Fruit fly (Drosophila melanogaster) S2 (cell line): ENCODE data around the gene eIF2Bbeta.

Experiments used
- CG8478 ChIP-seq: fragments of >200 bp; optimal IDR thresholded peaks from 2 replicates; lab custom pipeline; 2018
- CTCF ChIP-seq, 2 experiments: fragments of >200 bp; optimal IDR thresholded peaks; 2 replicates each; lab custom pipeline; 2018

The eIF2Bbeta gene

DNA sequence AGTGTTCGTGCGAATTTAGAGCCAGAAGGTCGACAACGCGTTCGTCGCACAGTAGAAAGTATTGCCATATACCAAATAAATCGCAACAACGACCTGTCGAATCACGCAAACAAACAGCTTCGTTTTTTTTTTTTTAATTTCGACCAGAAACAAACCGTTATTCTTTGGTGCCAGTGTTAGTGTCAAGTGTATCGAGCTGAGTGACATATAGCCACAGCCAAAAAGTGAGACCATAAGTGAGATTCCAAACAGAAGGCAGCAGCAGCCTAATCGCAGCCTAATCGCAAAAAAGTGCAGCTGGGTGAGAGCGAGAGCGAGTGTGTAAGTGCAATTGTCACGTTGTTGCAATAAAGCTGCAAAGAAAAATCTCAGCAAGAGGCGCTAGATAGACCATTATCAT is 18.8 kb upstream of the eIF2Bbeta start, which contains the start of gene per:
Gene per (plus strand): TSS at position 1 of the 400 bp plus-strand sequence.
- TF ChIP-seq CG8478 (lab: Kevin White, UChicago) (no peak), CTCF (optimal IDR thresholded peaks at IDR 0.05; lab: Kevin White, UChicago) (no peak)

DNA sequence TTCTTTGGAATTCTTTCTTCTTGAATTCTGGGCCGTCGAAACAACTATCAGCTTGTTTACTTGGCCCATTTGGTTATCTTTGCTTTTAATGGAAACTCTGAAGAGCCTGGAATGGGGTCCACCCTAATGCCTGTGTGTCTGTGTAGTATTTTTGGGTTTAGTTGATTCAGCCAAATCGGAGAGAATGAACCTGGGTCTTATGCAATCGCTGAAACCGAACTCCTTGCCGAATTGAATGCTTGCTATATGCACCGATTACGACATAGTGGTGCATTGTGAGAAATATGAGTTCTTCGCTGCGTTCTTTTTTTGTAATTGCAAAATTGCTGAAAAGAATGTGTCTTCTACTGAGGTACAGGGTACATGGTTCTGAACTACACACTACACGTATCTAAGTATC is 17.4 kb upstream of the eIF2Bbeta start:
- no peak for TF ChIP-seq CG8478 (lab: Kevin White, UChicago)
- no peak for TF ChIP-seq CTCF (optimal IDR thresholded peaks at IDR 0.05; lab: Kevin White, UChicago)

dm6 chrX:2690376-2690775 is 14.0 kb upstream of the eIF2Bbeta start:
- TF ChIP-seq CTCF (optimal IDR thresholded peaks at IDR 0.05; lab: Kevin White, UChicago) (no peak), CG8478 (lab: Kevin White, UChicago) (no peak)

- no peak for TF ChIP-seq CG8478 (lab: Kevin White, UChicago)
- TF ChIP-seq CTCF (optimal IDR thresholded peaks at IDR 0.05; lab: Kevin White, UChicago) = no peak
Observed at dm6 chrX:2693786-2694185, 10.6 kb upstream of the eIF2Bbeta start, which contains the start of gene dyw. TSS of gene dyw (minus strand) at chrX:2693886.

DNA sequence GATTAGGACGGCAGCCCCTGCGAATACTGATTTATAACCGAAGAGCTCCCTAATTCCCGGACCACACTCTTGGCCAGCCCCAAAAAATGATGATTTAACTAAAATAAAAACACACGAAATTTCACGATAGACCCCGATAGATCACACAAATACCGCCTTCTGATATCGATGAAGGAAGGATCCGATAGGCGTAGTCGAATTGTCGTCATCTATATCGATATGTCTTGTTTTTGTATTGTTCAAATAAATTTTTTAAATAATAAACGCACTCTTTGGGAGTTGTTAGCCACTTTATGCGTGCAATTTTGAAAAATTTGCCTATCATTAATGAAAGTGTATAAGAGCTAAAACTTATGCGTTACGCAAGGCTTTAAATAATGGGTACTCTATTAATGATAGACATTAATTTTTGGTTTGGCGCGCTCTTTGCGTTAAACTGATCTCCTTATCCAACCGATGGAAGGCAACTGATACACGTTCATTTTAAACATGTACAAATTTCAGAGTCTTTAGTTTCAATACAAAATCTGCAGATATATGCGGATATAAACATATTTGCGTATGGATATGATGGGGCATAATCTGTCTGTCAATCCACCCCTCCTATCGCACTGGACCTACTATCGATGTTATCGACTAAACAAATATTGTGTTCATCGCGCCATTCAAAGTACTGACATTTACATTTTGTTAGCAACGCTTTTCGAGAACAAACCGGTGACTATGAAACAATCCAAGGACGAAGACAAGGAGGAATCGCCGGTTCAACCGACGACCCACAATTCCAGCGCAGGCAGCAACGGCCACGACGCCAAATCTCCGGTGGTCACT is 6.1 kb upstream of the eIF2Bbeta start, which contains the start of the genes Spg7 and Lint-O:
Gene Spg7 (minus strand): TSS at position 148 of the 831 bp plus-strand sequence.
Gene Lint-O (plus strand): TSS at position 638 of the 831 bp plus-strand sequence.
- TF ChIP-seq CTCF (optimal IDR thresholded peaks at IDR 0.05; lab: Kevin White, UChicago) (no peak), CG8478 (lab: Kevin White, UChicago) (no peak)

dm6 chrX:2703693-2704092 is 678 bp upstream of the eIF2Bbeta start, which contains the start of gene Ugalt:
TSS of gene Ugalt (minus strand) at chrX:2703852.
- TF ChIP-seq CG8478 (lab: Kevin White, UChicago) (no peak), CTCF (optimal IDR thresholded peaks at IDR 0.05; lab: Kevin White, UChicago) (no peak)

dm6 chrX:2707377-2708090 is 3.2 kb downstream of the eIF2Bbeta start, which contains the start of gene CG2680:
TSS of gene CG2680 (minus strand) at chrX:2707427.
- no peak for TF ChIP-seq CTCF (optimal IDR thresholded peaks at IDR 0.05; lab: Kevin White, UChicago)
- no peak for TF ChIP-seq CG8478 (lab: Kevin White, UChicago)

dm6 chrX:2708156-2708734 is 3.9 kb downstream of the eIF2Bbeta start, which contains the start of gene CG2681:
TSS of gene CG2681 (plus strand) at chrX:2708684.
- TF ChIP-seq CG8478 (lab: Kevin White, UChicago) (no peak), CTCF (optimal IDR thresholded peaks at IDR 0.05; lab: Kevin White, UChicago) (no peak)

dm6 chrX:2713776-2714175 is 9.4 kb downstream of the eIF2Bbeta start, which contains the start of the genes CG2685 and CG2694:
TSS of gene CG2685 (minus strand) at chrX:2713960.
TSS of gene CG2694 (plus strand) at chrX:2714079.
- TF ChIP-seq CTCF (optimal IDR thresholded peaks at IDR 0.05; lab: Kevin White, UChicago) = no peak
- TF ChIP-seq CG8478 (lab: Kevin White, UChicago) = no peak

DNA sequence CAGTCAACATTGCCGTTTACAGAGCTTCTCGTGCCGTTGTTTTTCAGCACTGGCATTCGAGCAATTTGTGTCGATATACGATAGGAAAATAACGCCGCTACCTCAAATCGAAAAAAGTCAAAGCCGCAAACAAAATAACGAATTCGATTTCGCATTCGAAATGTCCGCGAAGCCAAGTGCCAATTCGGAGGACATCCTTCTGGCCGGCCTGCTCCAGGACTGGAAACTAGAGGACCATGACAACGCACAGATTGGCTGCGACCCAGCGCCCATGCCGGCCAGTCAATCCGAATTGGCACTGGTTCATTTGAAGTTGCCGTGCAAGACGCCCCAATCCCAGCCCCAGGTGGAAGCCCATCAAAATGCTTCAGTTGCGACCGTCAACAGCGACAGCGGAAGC is 10.4 kb downstream of the eIF2Bbeta start:
- no peak for TF ChIP-seq CTCF (optimal IDR thresholded peaks at IDR 0.05; lab: Kevin White, UChicago)
- no peak for TF ChIP-seq CG8478 (lab: Kevin White, UChicago)

dm6 chrX:2720122-2720521 is 15.8 kb downstream of the eIF2Bbeta start, which contains the start of gene CG2701:
TSS of gene CG2701 (minus strand) at chrX:2720327.
- TF ChIP-seq CG8478 (lab: Kevin White, UChicago) = no peak

DNA sequence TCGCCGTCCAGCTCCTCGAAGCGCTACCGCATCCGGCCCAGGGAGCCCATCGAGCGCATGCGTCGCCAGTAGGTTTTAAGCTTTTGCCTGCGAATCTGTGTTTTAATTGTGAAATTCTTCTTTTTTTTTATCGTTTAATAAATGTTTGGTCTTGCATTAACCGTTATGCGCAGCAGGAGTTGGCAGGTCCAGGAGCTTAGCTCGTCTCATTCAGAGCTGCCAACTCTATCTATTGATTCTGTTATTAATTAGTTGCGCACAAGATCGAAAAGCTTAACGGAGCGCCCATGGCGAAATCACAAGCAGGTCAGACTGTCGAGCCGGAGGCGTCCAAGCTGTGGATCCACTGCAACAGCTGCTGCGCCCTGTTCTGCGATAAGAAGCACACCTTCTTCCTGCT is 22.0 kb downstream of the eIF2Bbeta start, which contains the start of gene vilya:
Gene vilya (plus strand): TSS at position 259 of the 400 bp plus-strand sequence.
- no peak for TF ChIP-seq CG8478 (lab: Kevin White, UChicago)
- TF ChIP-seq CTCF (optimal IDR thresholded peaks at IDR 0.05; lab: Kevin White, UChicago) = no peak

- no peak for TF ChIP-seq CTCF (optimal IDR thresholded peaks at IDR 0.05; lab: Kevin White, UChicago)
- no peak for TF ChIP-seq CG8478 (lab: Kevin White, UChicago)
Observed at dm6 chrX:2727506-2727905, 23.1 kb downstream of the eIF2Bbeta start, which contains the start of gene dwg. TSS of gene dwg (plus strand) at chrX:2727698.

DNA sequence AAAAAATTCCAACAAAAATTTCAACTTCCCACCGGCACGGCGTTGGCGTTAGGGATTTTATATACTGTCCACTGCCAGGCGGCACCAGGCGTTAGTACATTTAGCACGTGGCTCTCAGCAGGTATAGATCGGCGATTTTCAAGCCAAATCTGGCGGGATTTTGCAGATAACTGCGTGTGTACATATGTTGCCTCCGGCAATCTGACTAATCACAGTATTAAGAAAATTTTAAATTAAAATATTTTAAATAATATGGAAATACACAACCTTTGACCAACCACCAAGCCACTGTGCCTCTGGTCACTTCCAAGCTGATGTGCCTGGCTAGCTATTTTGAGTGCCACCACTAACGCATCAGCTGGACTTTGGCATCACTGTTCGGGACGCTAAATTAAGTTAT is 27.8 kb downstream of the eIF2Bbeta start, which contains the start of the genes ttm50 and CG2712:
Gene ttm50 (minus strand): TSS at position 64 of the 400 bp plus-strand sequence.
Gene CG2712 (plus strand): TSS at position 343 of the 400 bp plus-strand sequence.
- no peak for TF ChIP-seq CTCF (optimal IDR thresholded peaks at IDR 0.05; lab: Kevin White, UChicago)
